Fruit fly (Drosophila melanogaster): ENCODE results near the gene CG7656.

Gene CG7656

DNA sequence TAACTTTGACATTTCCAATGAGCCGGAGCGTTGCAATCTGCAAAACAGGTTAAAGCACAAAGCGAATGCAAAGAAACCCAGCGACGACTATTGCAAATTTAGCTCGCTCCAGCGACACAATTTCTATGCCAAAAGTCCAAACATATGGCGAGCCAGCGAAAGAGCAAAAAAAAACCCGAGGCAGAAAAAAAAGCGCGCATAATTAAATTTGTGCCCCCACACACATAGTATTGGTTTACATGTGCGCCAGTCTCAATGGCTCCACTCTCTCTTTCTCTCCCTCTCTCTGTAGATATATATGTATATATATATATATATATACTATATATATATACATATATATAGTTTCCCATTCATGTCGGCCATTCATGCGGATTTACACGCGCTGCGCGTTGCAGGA lies 47.3 kb downstream of the CG7656 start:
- TF ChIP-seq fd96Ca (GFP tag; IDR thresholded peaks at IDR 0.05) (no peak), Pif1B (GFP tag; optimal IDR thresholded peaks at IDR 0.05) (no peak), Ets98B (GFP tag; IDR thresholded peaks at IDR 0.05) (no peak), gl (tag; optimal IDR thresholded peaks at IDR 0.05) (no peak), CG10348 (GFP tag; IDR thresholded peaks at IDR 0.05) (no peak), CG32121 (GFP tag; IDR thresholded peaks at IDR 0.05) (no peak), Snoo (tag; optimal IDR thresholded peaks at IDR 0.05) (no peak), CG13204 (GFP tag; optimal IDR thresholded peaks at IDR 0.05) (no peak), CG9948 (tag; optimal IDR thresholded peaks at IDR 0.05) (no peak), CG12605 (GFP tag; IDR thresholded peaks at IDR 0.05) (0 out of 2 replicates have a peak, but pooled peaks have one; percentile 8), D1 (tag; optimal IDR thresholded peaks at IDR 0.05) (no peak), CG14655 (GFP tag; optimal IDR thresholded peaks at IDR 0.05) (peak; percentile 1), CG15710 (tag; optimal IDR thresholded peaks at IDR 0.05) (no peak)

DNA sequence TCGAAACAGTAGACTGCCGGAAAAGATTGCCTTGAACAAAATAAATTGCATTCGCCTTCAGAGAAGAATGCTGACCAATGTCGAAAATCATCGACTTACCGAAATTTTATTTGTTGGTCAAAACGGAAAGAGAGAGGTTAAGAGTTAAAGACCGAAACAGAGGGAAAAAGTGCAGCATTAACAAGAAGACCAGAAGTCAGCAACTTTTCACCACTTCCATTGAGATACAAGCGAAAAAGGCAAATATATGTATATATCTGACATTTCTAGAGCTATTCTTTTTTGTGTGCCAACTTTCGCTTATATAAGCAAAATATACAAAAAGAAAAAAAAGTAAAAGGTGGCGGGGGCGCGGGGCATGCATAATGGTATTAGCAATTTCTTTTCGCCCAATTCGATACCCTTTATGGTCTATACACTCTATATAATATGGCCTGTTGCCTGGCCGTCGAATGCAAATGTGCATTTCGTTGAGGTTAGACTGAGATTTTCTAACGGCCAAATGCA lies 48.0 kb downstream of the CG7656 start:
- no peak for TF ChIP-seq CG8301 (tag; optimal IDR thresholded peaks at IDR 0.05)
- TF ChIP-seq CG34367 (tag; optimal IDR thresholded peaks at IDR 0.05): no peak
- TF ChIP-seq CG8159 (tag; optimal IDR thresholded peaks at IDR 0.05): no peak

DNA sequence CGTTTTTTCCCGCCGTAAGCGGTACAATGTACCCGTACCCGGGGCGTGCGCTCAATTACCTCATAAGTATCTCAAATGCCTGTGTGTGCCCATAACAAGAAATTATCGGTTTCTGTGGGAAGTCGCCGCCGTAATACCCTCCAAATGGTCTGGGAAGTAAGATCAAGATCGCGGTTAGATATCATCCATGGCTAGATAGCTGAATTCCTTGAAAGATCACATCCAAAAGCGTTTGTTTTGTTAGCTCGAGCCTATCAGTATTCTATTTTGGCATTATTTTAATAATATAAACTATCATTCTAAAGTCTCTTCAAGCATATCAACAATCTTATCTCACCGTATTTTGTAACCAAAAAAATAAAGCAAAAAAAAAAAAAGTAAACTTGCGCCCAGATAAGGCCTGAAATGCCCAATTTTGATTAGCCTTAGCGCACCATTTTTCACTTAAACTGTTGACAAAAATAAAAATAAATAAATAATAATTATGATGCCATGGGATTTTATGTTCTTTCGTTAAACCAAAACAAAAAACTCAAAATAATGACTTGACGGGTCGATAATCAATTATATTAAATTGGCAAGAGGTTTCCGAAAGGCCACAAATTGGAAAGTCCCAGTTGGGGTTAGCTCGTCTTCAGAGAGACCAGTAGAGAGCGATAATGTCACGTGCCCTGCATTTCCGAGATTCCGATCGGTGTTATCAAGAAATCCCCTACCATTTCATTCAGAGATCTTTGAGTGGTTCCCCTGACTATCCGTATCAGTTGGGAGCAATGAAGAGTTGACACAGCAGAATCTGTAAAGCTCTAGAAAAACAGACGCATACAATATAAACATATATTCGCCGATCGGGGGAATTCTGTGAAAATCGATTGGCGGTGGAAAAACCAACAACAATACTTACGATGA lies 49.1 kb downstream of the CG7656 start:
- peak; percentile 32 for TF ChIP-seq EcR (GFP tag; optimal IDR thresholded peaks at IDR 0.05)
- no peak for TF ChIP-seq CG12605 (GFP tag; IDR thresholded peaks at IDR 0.05)
- no peak for TF ChIP-seq CG17806 (tag; optimal IDR thresholded peaks at IDR 0.05)
- 0 out of 3 replicates have a peak, but pooled peaks have one; percentile 3 for TF ChIP-seq fd96Ca (GFP tag; IDR thresholded peaks at IDR 0.05)
- no peak for TF ChIP-seq CG8159 (tag; optimal IDR thresholded peaks at IDR 0.05)
- TF ChIP-seq CG15710 (tag; optimal IDR thresholded peaks at IDR 0.05): no peak
- peak; percentile 6 for TF ChIP-seq CG14655 (GFP tag; optimal IDR thresholded peaks at IDR 0.05)
- TF ChIP-seq rn (GFP tag; IDR thresholded peaks at IDR 0.05): no peak
- TF ChIP-seq Ets98B (GFP tag; IDR thresholded peaks at IDR 0.05): no peak

DNA sequence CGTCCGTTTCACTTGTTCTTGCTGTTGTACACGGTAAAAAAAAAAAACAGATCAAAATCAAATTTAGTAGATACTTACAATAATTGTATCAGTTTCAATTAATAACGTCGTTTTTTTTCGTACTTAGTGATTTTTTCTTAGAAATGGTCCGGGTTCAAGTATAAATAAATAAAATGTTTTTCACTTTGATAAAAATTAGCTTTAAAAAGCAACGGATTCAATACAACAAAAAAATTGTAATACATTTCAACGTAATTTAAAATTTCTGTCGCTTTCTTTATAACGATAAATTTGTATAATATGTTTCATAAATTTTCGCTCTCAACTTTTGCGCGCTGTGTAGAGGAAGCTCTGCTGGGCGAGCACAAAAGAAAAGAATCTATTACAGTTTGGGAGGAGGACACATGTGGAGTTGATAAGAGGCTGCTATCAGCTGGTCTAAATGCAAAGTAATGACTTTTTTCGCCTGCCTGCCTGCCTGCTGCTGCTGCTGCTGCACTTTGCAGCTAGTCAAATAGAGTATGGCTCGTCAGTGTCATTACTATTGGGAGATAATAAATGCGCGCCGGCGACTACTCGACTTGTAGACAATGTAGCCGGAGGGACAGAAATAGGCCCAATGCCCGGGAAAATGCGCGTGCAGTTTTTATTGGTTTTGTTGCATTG lies 49.9 kb downstream of the CG7656 start:
- TF ChIP-seq EcR (GFP tag; optimal IDR thresholded peaks at IDR 0.05) (peak; percentile 37), gl (tag; optimal IDR thresholded peaks at IDR 0.05) (no peak), CG14655 (GFP tag; optimal IDR thresholded peaks at IDR 0.05) (peak; percentile 83), rn (GFP tag; IDR thresholded peaks at IDR 0.05) (no peak), CG8301 (tag; optimal IDR thresholded peaks at IDR 0.05) (peak; percentile 73), Ets98B (GFP tag; IDR thresholded peaks at IDR 0.05) (no peak; the same call in 1 of the 2 replicates), CG15710 (tag; optimal IDR thresholded peaks at IDR 0.05) (peak; percentile 72), CG13204 (GFP tag; optimal IDR thresholded peaks at IDR 0.05) (no peak), fd96Ca (GFP tag; IDR thresholded peaks at IDR 0.05) (no peak; the same call in 2 of the 3 replicates), CG34367 (tag; optimal IDR thresholded peaks at IDR 0.05) (peak; percentile 58), CG10348 (GFP tag; IDR thresholded peaks at IDR 0.05) (no peak), CG12605 (GFP tag; IDR thresholded peaks at IDR 0.05) (peak; percentile 9; the same call in 1 of the 2 replicates), CG17806 (tag; optimal IDR thresholded peaks at IDR 0.05) (peak; percentile 66), Pif1B (GFP tag; optimal IDR thresholded peaks at IDR 0.05) (peak; percentile 56), Snoo (tag; optimal IDR thresholded peaks at IDR 0.05) (peak; percentile 18), CG8159 (tag; optimal IDR thresholded peaks at IDR 0.05) (peak; percentile 80), CG4496 (GFP tag; IDR thresholded peaks at IDR 0.05) (no peak; the same call in 1 of the 3 replicates), Pif1A (GFP tag; optimal IDR thresholded peaks at IDR 0.05) (peak; percentile 73), CG9948 (tag; optimal IDR thresholded peaks at IDR 0.05) (peak; percentile 71), CG32121 (GFP tag; IDR thresholded peaks at IDR 0.05) (peak; percentile 75), D1 (tag; optimal IDR thresholded peaks at IDR 0.05) (peak; percentile 60)

DNA sequence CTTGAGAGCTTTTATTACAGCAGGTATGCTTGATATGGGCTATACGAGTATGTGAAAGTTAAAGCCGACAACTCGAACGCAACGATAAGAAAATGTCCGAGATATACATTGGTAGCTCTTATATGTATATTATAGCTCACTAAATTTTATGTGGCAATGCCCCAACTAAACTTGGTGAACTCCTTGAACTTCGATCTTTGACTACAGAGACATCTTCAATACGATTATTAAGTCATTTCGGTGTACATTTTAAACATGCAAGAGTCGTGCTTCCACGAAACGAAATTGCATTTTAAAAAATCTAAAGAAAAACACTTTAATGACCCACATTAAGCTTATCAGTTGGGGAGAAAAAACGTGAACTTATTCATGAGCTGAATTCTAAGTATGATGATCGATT lies 51.4 kb downstream of the CG7656 start:
- TF ChIP-seq CG15710 (tag; optimal IDR thresholded peaks at IDR 0.05): no peak
- no peak for TF ChIP-seq D1 (tag; optimal IDR thresholded peaks at IDR 0.05)
- TF ChIP-seq CG12605 (GFP tag; IDR thresholded peaks at IDR 0.05): no peak
- no peak for TF ChIP-seq CG9948 (tag; optimal IDR thresholded peaks at IDR 0.05)
- no peak for TF ChIP-seq CG34367 (tag; optimal IDR thresholded peaks at IDR 0.05)

DNA sequence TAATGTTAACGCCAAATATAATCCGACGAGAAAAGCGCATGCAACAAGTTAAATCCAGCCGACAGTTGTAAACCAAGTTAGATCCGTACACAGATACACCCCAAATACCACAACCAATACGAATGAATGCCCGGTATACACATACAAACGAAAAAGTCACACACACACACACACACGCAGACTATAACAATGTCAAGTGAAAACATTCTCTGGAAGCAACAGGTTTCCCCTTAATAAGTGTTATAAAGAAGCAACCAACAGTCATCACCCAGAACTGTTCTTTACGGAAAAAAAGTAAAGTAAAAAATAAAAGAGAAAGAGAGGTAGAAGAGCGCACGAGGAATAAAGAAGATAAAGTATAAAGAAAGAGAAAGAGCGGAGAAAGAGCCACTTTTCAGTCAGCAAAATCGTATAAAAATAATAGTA lies 52.2 kb downstream of the CG7656 start:
- TF ChIP-seq fd96Ca (GFP tag; IDR thresholded peaks at IDR 0.05) (no peak), Pif1A (GFP tag; optimal IDR thresholded peaks at IDR 0.05) (no peak), EcR (GFP tag; optimal IDR thresholded peaks at IDR 0.05) (peak; percentile 12), Ets98B (GFP tag; IDR thresholded peaks at IDR 0.05) (no peak), CG4496 (GFP tag; IDR thresholded peaks at IDR 0.05) (no peak), CG8159 (tag; optimal IDR thresholded peaks at IDR 0.05) (peak; percentile 13), gl (tag; optimal IDR thresholded peaks at IDR 0.05) (no peak), CG17806 (tag; optimal IDR thresholded peaks at IDR 0.05) (no peak), CG8301 (tag; optimal IDR thresholded peaks at IDR 0.05) (no peak), CG12605 (GFP tag; IDR thresholded peaks at IDR 0.05) (peak; percentile 76), CG10348 (GFP tag; IDR thresholded peaks at IDR 0.05) (no peak)

Data from whole organism, pupa.